Worm (Caenorhabditis elegans) whole organism, mixed stage, embryonic: Measurements from ENCODE around the gene ddn-2.

Source experiments
- M03D4.4 ChIP-seq: sonication (generic microtip); optimal IDR thresholded peaks from 2 replicates; lab custom pipeline; 2017; ENCODE audit warnings: mild to moderate bottlenecking, missing genetic modification characterization, missing compliant biosample characterization
- blmp-1 ChIP-seq: fragments of 150-350 bp; optimal IDR thresholded peaks from 2 replicates; lab custom pipeline; 2014; ENCODE audit warnings: missing biosample characterization, missing genetic modification characterization
- ceh-39 ChIP-seq: fragments of 150-350 bp; optimal IDR thresholded peaks from 2 replicates; lab custom pipeline; 2014; ENCODE audit warnings: missing biosample characterization, missing genetic modification characterization
- mab-5 ChIP-seq: fragments of 150-350 bp; optimal IDR thresholded peaks from 2 replicates; lab custom pipeline; 2014; ENCODE audit warnings: missing biosample characterization, missing genetic modification characterization
- nhr-12 ChIP-seq: fragments of 150-350 bp; optimal IDR thresholded peaks from 2 replicates; lab custom pipeline; 2014; ENCODE audit warnings: missing biosample characterization, missing genetic modification characterization
- nhr-237 ChIP-seq: fragments of 150-350 bp; optimal IDR thresholded peaks from 2 replicates; lab custom pipeline; 2014; ENCODE audit warnings: missing biosample characterization, missing genetic modification characterization
- nhr-76 ChIP-seq: sonication (generic microtip); optimal IDR thresholded peaks from 2 replicates; lab custom pipeline; 2017; ENCODE audit warnings: missing biosample characterization, missing genetic modification characterization
- pha-4 ChIP-seq: fragments of 150-350 bp; optimal IDR thresholded peaks from 2 replicates; lab custom pipeline; 2018; ENCODE audit warnings: missing biosample characterization, missing genetic modification reagents, missing genetic modification characterization
- snpc-4 ChIP-seq: fragments of 150-350 bp; optimal IDR thresholded peaks from 2 replicates; lab custom pipeline; 2014; ENCODE audit warnings: missing biosample characterization, missing genetic modification characterization
- tbx-8 ChIP-seq: fragments of 200-800 bp; sonication (Bioruptor generic); optimal IDR thresholded peaks from 2 replicates; lab custom pipeline; 2018; ENCODE audit warnings: mild to moderate bottlenecking, missing genetic modification characterization, moderate library complexity, missing compliant biosample characterization
- unc-39 ChIP-seq: fragments of 150-350 bp; optimal IDR thresholded peaks from 2 replicates; lab custom pipeline; 2014; ENCODE audit warnings: missing biosample characterization, missing genetic modification characterization
- unc-62 ChIP-seq: fragments of 150-350 bp; optimal IDR thresholded peaks from 2 replicates; lab custom pipeline; 2014; ENCODE audit warnings: missing biosample characterization, missing genetic modification reagents, missing genetic modification characterization

ce11 chrII:12930138-12930537 is 21.3 kb downstream of the ddn-2 start:
- TF ChIP-seq nhr-76 (tag; lab: Kevin White, UChicago) (no peak), tbx-8 (no peak), pha-4 (tag; lab: Kevin White, UChicago) (no peak), nhr-12 (no peak), blmp-1 (tag; lab: Kevin White, UChicago) (no peak), unc-39 (tag; lab: Kevin White, UChicago) (no peak), nhr-237 (tag; lab: Kevin White, UChicago) (no peak), mab-5 (tag; lab: Kevin White, UChicago) (no peak), ceh-39 (tag; lab: Kevin White, UChicago) (no peak), unc-62 (GFP tag; lab: Kevin White, UChicago) (no peak), snpc-4 (tag; lab: Kevin White, UChicago) (no peak), M03D4.4 (tag; lab: Kevin White, UChicago) (no peak)
